Fruit fly (Drosophila melanogaster) whole organism, prepupa: Measurements from ENCODE around the gene RpL13A.

Experiments used
- Blimp-1 ChIP-seq: fragments of 200-800 bp; sonication (Bioruptor generic); optimal IDR thresholded peaks from 3 replicates; lab custom pipeline; 2017; ENCODE audit warnings: missing biosample characterization, missing genetic modification characterization, mild to moderate bottlenecking, moderate library complexity, missing genetic modification reagents
- CG10669 ChIP-seq: fragments of 200-800 bp; sonication (Bioruptor generic); optimal IDR thresholded peaks from 3 replicates; lab custom pipeline; 2018; ENCODE audit warnings: missing biosample characterization, mild to moderate bottlenecking, missing genetic modification characterization, moderate library complexity
- CG31627 ChIP-seq: fragments of 200-800 bp; sonication (Bioruptor generic); optimal IDR thresholded peaks from 3 replicates; lab custom pipeline; 2016; ENCODE audit warnings: missing biosample characterization, missing genetic modification characterization
- CG6792 ChIP-seq: fragments of 200-800 bp; sonication (Bioruptor generic); optimal IDR thresholded peaks from 3 replicates; lab custom pipeline; 2016; ENCODE audit warnings: missing biosample characterization, missing genetic modification characterization
- CG9139 ChIP-seq: fragments of 200-800 bp; sonication (Bioruptor generic); optimal IDR thresholded peaks from 3 replicates; lab custom pipeline; 2017; ENCODE audit warnings: missing biosample characterization, mild to moderate bottlenecking, missing genetic modification characterization
- Ets96B ChIP-seq: fragments of 200-800 bp; optimal IDR thresholded peaks from 2 replicates; lab custom pipeline; 2019; ENCODE audit warnings: missing biosample characterization, mild to moderate bottlenecking, missing genetic modification characterization, moderate library complexity
- Hr39 ChIP-seq: fragments of 200-800 bp; sonication (Bioruptor generic); optimal IDR thresholded peaks from 2 replicates; lab custom pipeline; 2016; ENCODE audit warnings: missing biosample characterization, missing genetic modification characterization
- cyc ChIP-seq: fragments of 200-800 bp; sonication (Bioruptor generic); optimal IDR thresholded peaks from 3 replicates; lab custom pipeline; 2016; ENCODE audit warnings: missing biosample characterization, missing genetic modification characterization
- vri ChIP-seq: fragments of 200-800 bp; sonication (Bioruptor generic); optimal IDR thresholded peaks from 3 replicates; lab custom pipeline; 2016; ENCODE audit warnings: missing biosample characterization, mild to moderate bottlenecking, missing genetic modification characterization

dm6 chr3R:5627552-5627951 is 3.3 kb downstream of the RpL13A start, which contains the start of gene CG31551:
- TF ChIP-seq Ets96B = no peak
- TF ChIP-seq CG10669 (GFP tag; lab: Kevin White, UChicago) = no peak
- TF ChIP-seq cyc (GFP tag; lab: Kevin White, UChicago) = no peak
- no peak for TF ChIP-seq Blimp-1
- no peak for TF ChIP-seq CG6792 (GFP tag; lab: Kevin White, UChicago)
- no peak for TF ChIP-seq CG31627
- no peak for TF ChIP-seq CG9139 (GFP tag; lab: Kevin White, UChicago)
- TF ChIP-seq vri (GFP tag; lab: Kevin White, UChicago) = no peak
- no peak for TF ChIP-seq Hr39 (GFP tag; lab: Kevin White, UChicago)
